Fruit fly (Drosophila melanogaster): ENCODE data around the gene RpS5a.
A peak's percentile ranks its signal among the peaks of the same experiment; 100 is the strongest.

RpS5a gene

dm6 chrX:17125017-17125821, 22.8 kb downstream of the RpS5a start (continued):
- TF ChIP-seq NfI (GFP tag; optimal IDR thresholded peaks at IDR 0.05) (peak; percentile 56), ttk (GFP tag; IDR thresholded peaks at IDR 0.05) (peak; percentile 58), CG3407 (GFP tag; optimal IDR thresholded peaks at IDR 0.05) (no peak), CG31441 (GFP tag; IDR thresholded peaks at IDR 0.05) (peak; percentile 80), Opbp (GFP tag; IDR thresholded peaks at IDR 0.05; ENCODE audit: partially characterized antibody) (peak; percentile 87), CG10462 (GFP tag; optimal IDR thresholded peaks at IDR 0.05) (no peak), zf30C (GFP tag; optimal IDR thresholded peaks at IDR 0.05) (no peak), croc (GFP tag; conservative IDR thresholded peaks at IDR 0.05) (no peak), Adf1 (GFP tag; IDR thresholded peaks at IDR 0.05) (no peak; the same call in 1 of the 2 replicates), GATAe (GFP tag; conservative IDR thresholded peaks at IDR 0.05) (peak; percentile 33; the same call in 1 of the 2 replicates), usp (GFP tag; optimal IDR thresholded peaks at IDR 0.05) (no peak), Neu2 (GFP tag; optimal IDR thresholded peaks at IDR 0.05; ENCODE audit: borderline replicate concordance) (peak; percentile 12), CG42726 (GFP tag; IDR thresholded peaks at IDR 0.05; ENCODE audit: partially characterized antibody) (peak; percentile 76; the same call in 1 of the 2 replicates), gce (GFP tag; IDR thresholded peaks at IDR 0.05) (no peak), Atf3 (GFP tag; optimal IDR thresholded peaks at IDR 0.05) (no peak), Xbp1 (GFP tag; optimal IDR thresholded peaks at IDR 0.05) (peak; percentile 43), Dp (GFP tag; optimal IDR thresholded peaks at IDR 0.05) (no peak), CG4282 (GFP tag; optimal IDR thresholded peaks at IDR 0.05) (no peak), fd96Cb (tag; optimal IDR thresholded peaks at IDR 0.05) (peak; percentile 56), Ssrp (tag; optimal IDR thresholded peaks at IDR 0.05) (peak; percentile 23), CG1529 (GFP tag; optimal IDR thresholded peaks at IDR 0.05) (no peak), D (optimal IDR thresholded peaks at IDR 0.05) (no peak), D (GFP tag; optimal IDR thresholded peaks at IDR 0.05) (peak; percentile 42), NC2β (GFP tag; optimal IDR thresholded peaks at IDR 0.05) (no peak), CG8478 (optimal IDR thresholded peaks at IDR 0.05) (no peak), CG3163 (GFP tag; optimal IDR thresholded peaks at IDR 0.05) (peak; percentile 39), Bdp1 (GFP tag; optimal IDR thresholded peaks at IDR 0.05) (no peak), prd (optimal IDR thresholded peaks at IDR 0.05) (no peak), prd (GFP tag; IDR thresholded peaks at IDR 0.05) (peak; percentile 65), dmrt11E (tag; optimal IDR thresholded peaks at IDR 0.05) (peak; percentile 41), Lhr (GFP tag; optimal IDR thresholded peaks at IDR 0.05) (no peak), Oaz (GFP tag; IDR thresholded peaks at IDR 0.05) (0 out of 2 replicates have a peak, but pooled peaks have one; percentile 31), p53 (GFP tag; optimal IDR thresholded peaks at IDR 0.05) (no peak), CG10431 (GFP tag; optimal IDR thresholded peaks at IDR 0.05) (no peak), stwl (tag; optimal IDR thresholded peaks at IDR 0.05) (peak; percentile 34), CG18599 (GFP tag; optimal IDR thresholded peaks at IDR 0.05) (peak; percentile 82), Vsx1 (GFP tag; optimal IDR thresholded peaks at IDR 0.05) (peak; percentile 6), CG14667 (GFP tag; IDR thresholded peaks at IDR 0.05) (peak; percentile 45), CG2129 (GFP tag; IDR thresholded peaks at IDR 0.05; ENCODE audit: partially characterized antibody) (peak; percentile 95), Rx (GFP tag; IDR thresholded peaks at IDR 0.05) (peak; percentile 49), CG8290 (GFP tag; optimal IDR thresholded peaks at IDR 0.05) (no peak), CG8290 (tag; optimal IDR thresholded peaks at IDR 0.05) (peak in 1 of 2 experiments; percentile 37), CG18619 (GFP tag; optimal IDR thresholded peaks at IDR 0.05) (peak; percentile 27), Max (GFP tag; optimal IDR thresholded peaks at IDR 0.05) (peak; percentile 9), cato (GFP tag; optimal IDR thresholded peaks at IDR 0.05; ENCODE audit: borderline replicate concordance) (no peak), unc-4 (GFP tag; IDR thresholded peaks at IDR 0.05; ENCODE audit: partially characterized antibody) (peak; percentile 87), CG13296 (GFP tag; optimal IDR thresholded peaks at IDR 0.05) (peak; percentile 83), inv (GFP tag; IDR thresholded peaks at IDR 0.05; ENCODE audit: partially characterized antibody) (peak; percentile 81), gt (GFP tag; IDR thresholded peaks at IDR 0.05) (no peak), seq (GFP tag; IDR thresholded peaks at IDR 0.05) (peak; percentile 67), CTCF (GFP tag; optimal IDR thresholded peaks at IDR 0.05) (no peak)

All from whole organism, embryonic.